Fruit fly (Drosophila melanogaster) whole organism, pupa: Measurements from ENCODE around the gene CG17187.

Source experiments
- CG10348 ChIP-seq: fragments of 200-800 bp; sonication (Bioruptor generic); IDR thresholded peaks from 2 replicates; pipeline ENCODE4 v1.3.6; 2022; ENCODE audit warnings: missing biosample characterization, missing genetic modification characterization
- CG12605 ChIP-seq: fragments of 200-800 bp; sonication (Bioruptor generic); IDR thresholded peaks from 2 replicates; pipeline ENCODE4 v1.3.6; 2022; ENCODE audit warnings: missing biosample characterization, missing genetic modification characterization
- CG13204 ChIP-seq: fragments of 200-800 bp; sonication (Bioruptor generic); optimal IDR thresholded peaks from 2 replicates; lab custom pipeline; 2018; ENCODE audit warnings: missing biosample characterization, mild to moderate bottlenecking, missing genetic modification characterization, moderate library complexity
- CG14655 ChIP-seq: fragments of 200-800 bp; sonication (Bioruptor generic); optimal IDR thresholded peaks from 3 replicates; lab custom pipeline; 2017; ENCODE audit warnings: mild to moderate bottlenecking, missing biosample characterization, missing genetic modification reagents, missing genetic modification characterization
- CG15710 ChIP-seq: fragments of 200-800 bp; sonication (Bioruptor generic); optimal IDR thresholded peaks from 2 replicates; lab custom pipeline; 2018; ENCODE audit warnings: missing biosample characterization, mild to moderate bottlenecking, missing genetic modification characterization, moderate library complexity
- CG17806 ChIP-seq: fragments of 200-800 bp; sonication (Bioruptor generic); optimal IDR thresholded peaks from 2 replicates; lab custom pipeline; 2018; ENCODE audit warnings: missing biosample characterization, mild to moderate bottlenecking, missing genetic modification characterization, moderate library complexity
- CG32121 ChIP-seq: fragments of 200-800 bp; sonication (Bioruptor generic); IDR thresholded peaks from 2 replicates; pipeline ENCODE4 v1.3.6; 2022; ENCODE audit warnings: missing biosample characterization, missing genetic modification characterization
- CG34367 ChIP-seq: fragments of 200-800 bp; sonication (Bioruptor generic); optimal IDR thresholded peaks from 2 replicates; lab custom pipeline; 2018; ENCODE audit warnings: missing biosample characterization, mild to moderate bottlenecking, missing genetic modification characterization
- CG4496 ChIP-seq: fragments of 200-800 bp; sonication (Bioruptor generic); IDR thresholded peaks from 3 replicates; pipeline ENCODE4 v1.3.6; 2022; ENCODE audit warnings: missing biosample characterization, missing genetic modification characterization
- CG8159 ChIP-seq: fragments of 200-800 bp; sonication (Bioruptor generic); optimal IDR thresholded peaks from 3 replicates; lab custom pipeline; 2018; ENCODE audit warnings: missing biosample characterization, mild to moderate bottlenecking, missing genetic modification characterization, moderate library complexity
- CG8301 ChIP-seq: fragments of 200-800 bp; sonication (Bioruptor generic); optimal IDR thresholded peaks from 2 replicates; lab custom pipeline; 2018; ENCODE audit warnings: missing biosample characterization, mild to moderate bottlenecking, missing genetic modification characterization
- CG9948 ChIP-seq: fragments of 200-800 bp; sonication (Bioruptor generic); optimal IDR thresholded peaks from 2 replicates; lab custom pipeline; 2018; ENCODE audit warnings: missing biosample characterization, mild to moderate bottlenecking, missing genetic modification characterization, moderate library complexity
- D1 ChIP-seq: fragments of 200-800 bp; sonication (Bioruptor generic); optimal IDR thresholded peaks from 2 replicates; lab custom pipeline; 2018; ENCODE audit warnings: missing biosample characterization, mild to moderate bottlenecking, missing genetic modification characterization, moderate library complexity
- EcR ChIP-seq: fragments of 200-800 bp; sonication (Bioruptor generic); optimal IDR thresholded peaks from 3 replicates; lab custom pipeline; 2019; ENCODE audit warnings: missing biosample characterization, missing genetic modification characterization, mild to moderate bottlenecking, moderate library complexity, missing genetic modification reagents
- Ets98B ChIP-seq: fragments of 200-800 bp; sonication (Bioruptor generic); IDR thresholded peaks from 2 replicates; pipeline ENCODE4 v1.3.6; 2022; ENCODE audit warnings: missing biosample characterization, missing genetic modification characterization
- Pif1A ChIP-seq: fragments of 200-800 bp; sonication (Bioruptor generic); optimal IDR thresholded peaks from 3 replicates; lab custom pipeline; 2016; ENCODE audit warnings: missing biosample characterization, missing genetic modification characterization
- Pif1B ChIP-seq: fragments of 200-800 bp; sonication (Bioruptor generic); optimal IDR thresholded peaks from 3 replicates; lab custom pipeline; 2016; ENCODE audit warnings: missing biosample characterization, missing genetic modification characterization
- Snoo ChIP-seq: fragments of 200-800 bp; sonication (Bioruptor generic); optimal IDR thresholded peaks from 3 replicates; lab custom pipeline; 2017; ENCODE audit warnings: missing biosample characterization, mild to moderate bottlenecking, missing genetic modification characterization, inconsistent platforms
- fd96Ca ChIP-seq: fragments of 200-800 bp; sonication (Bioruptor generic); IDR thresholded peaks from 3 replicates; pipeline ENCODE4 v1.3.6; 2022; ENCODE audit warnings: missing biosample characterization, missing genetic modification characterization
- gl ChIP-seq: fragments of 200-800 bp; sonication (Bioruptor generic); optimal IDR thresholded peaks from 2 replicates; lab custom pipeline; 2018; ENCODE audit warnings: missing biosample characterization, mild to moderate bottlenecking, missing genetic modification characterization
- rn ChIP-seq: fragments of 200-800 bp; sonication (Bioruptor generic); IDR thresholded peaks from 2 replicates; pipeline ENCODE4 v1.3.6; 2022; ENCODE audit warnings: missing biosample characterization, missing genetic modification characterization

Gene CG17187

dm6 chr3R:11231705-11232261 is at the start of gene CG17187, which contains the start of gene Dph3:
TSS of gene CG17187 (minus strand) at chr3R:11231879.
TSS of gene Dph3 (plus strand) at chr3R:11231912.
- no peak for TF ChIP-seq CG32121 (GFP tag; lab: Robert Waterston, UW)
- TF ChIP-seq CG8301 (tag; lab: Kevin White, UChicago): no peak
- no peak for TF ChIP-seq CG9948 (tag; lab: Kevin White, UChicago)
- no peak for TF ChIP-seq CG17806 (tag; lab: Kevin White, UChicago)
- no peak for TF ChIP-seq Pif1A (GFP tag; lab: Kevin White, UChicago)
- TF ChIP-seq EcR (GFP tag; lab: Kevin White, UChicago): no peak
- TF ChIP-seq gl: no peak
- no peak for TF ChIP-seq rn (GFP tag; lab: Robert Waterston, UW)

DNA sequence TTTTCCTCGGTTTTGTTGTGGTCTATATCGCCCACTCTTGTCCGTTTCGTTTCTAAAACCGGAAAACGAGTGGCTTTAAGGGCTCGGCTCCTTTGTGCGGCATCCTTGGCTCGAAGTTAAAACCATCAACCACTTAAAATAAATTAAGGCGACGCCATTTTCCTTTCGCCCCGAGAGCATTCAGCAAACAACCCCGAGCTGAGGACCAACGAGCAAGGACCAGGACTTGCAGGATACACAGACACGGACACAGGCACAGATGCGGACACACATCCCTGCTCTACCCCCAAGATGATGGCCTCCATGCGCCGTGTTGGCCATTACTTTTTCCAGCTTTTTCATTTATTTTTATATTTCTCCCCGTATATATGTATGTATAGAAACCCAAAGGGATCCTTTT is 41.0 kb upstream of the CG17187 start:
- TF ChIP-seq CG12605 (GFP tag; lab: Robert Waterston, UW) (no peak), CG32121 (GFP tag; lab: Robert Waterston, UW) (no peak), Pif1B (GFP tag; lab: Kevin White, UChicago) (no peak)

dm6 chr3R:11270574-11270973 is 38.9 kb upstream of the CG17187 start:
- TF ChIP-seq rn (GFP tag; lab: Robert Waterston, UW) (no peak), CG14655 (GFP tag; lab: Kevin White, UChicago) (no peak), CG8159 (tag; lab: Kevin White, UChicago) (no peak), Ets98B (GFP tag; lab: Robert Waterston, UW) (no peak), Pif1A (GFP tag; lab: Kevin White, UChicago) (no peak), Snoo (tag; lab: Kevin White, UChicago) (no peak), CG10348 (GFP tag; lab: Robert Waterston, UW) (no peak), CG17806 (tag; lab: Kevin White, UChicago) (no peak), CG4496 (GFP tag; lab: Robert Waterston, UW) (no peak), D1 (tag; lab: Kevin White, UChicago) (no peak), CG9948 (tag; lab: Kevin White, UChicago) (no peak), Pif1B (GFP tag; lab: Kevin White, UChicago) (no peak), CG8301 (tag; lab: Kevin White, UChicago) (no peak), gl (no peak), CG15710 (tag; lab: Kevin White, UChicago) (no peak), fd96Ca (GFP tag; lab: Robert Waterston, UW) (no peak), CG32121 (GFP tag; lab: Robert Waterston, UW) (no peak), EcR (GFP tag; lab: Kevin White, UChicago) (no peak), CG12605 (GFP tag; lab: Robert Waterston, UW) (no peak)

- peak; percentile 45 for TF ChIP-seq Pif1B (GFP tag; lab: Kevin White, UChicago)
- no peak for TF ChIP-seq CG10348 (GFP tag; lab: Robert Waterston, UW)
- no peak for TF ChIP-seq CG9948 (tag; lab: Kevin White, UChicago)
- peak; percentile 53 for TF ChIP-seq CG34367 (tag; lab: Kevin White, UChicago)
- TF ChIP-seq CG15710 (tag; lab: Kevin White, UChicago): peak; percentile 19
- TF ChIP-seq CG14655 (GFP tag; lab: Kevin White, UChicago): peak; percentile 76
- peak; percentile 64 for TF ChIP-seq Pif1A (GFP tag; lab: Kevin White, UChicago)
- TF ChIP-seq CG8159 (tag; lab: Kevin White, UChicago): peak; percentile 41
- TF ChIP-seq CG12605 (GFP tag; lab: Robert Waterston, UW): 0 out of 2 replicates have a peak, but pooled peaks have one; percentile 9
- no peak; the same call in 1 of the 2 replicates for TF ChIP-seq Ets98B (GFP tag; lab: Robert Waterston, UW)
- peak; percentile 55 for TF ChIP-seq CG8301 (tag; lab: Kevin White, UChicago)
- no peak for TF ChIP-seq fd96Ca (GFP tag; lab: Robert Waterston, UW)
- TF ChIP-seq CG13204 (GFP tag; lab: Kevin White, UChicago): peak; percentile 11
- no peak for TF ChIP-seq Snoo (tag; lab: Kevin White, UChicago)
- TF ChIP-seq EcR (GFP tag; lab: Kevin White, UChicago): no peak
- TF ChIP-seq D1 (tag; lab: Kevin White, UChicago): peak; percentile 4
Measured at dm6 chr3R:11269013-11269412, 37.3 kb upstream of the CG17187 start.

DNA sequence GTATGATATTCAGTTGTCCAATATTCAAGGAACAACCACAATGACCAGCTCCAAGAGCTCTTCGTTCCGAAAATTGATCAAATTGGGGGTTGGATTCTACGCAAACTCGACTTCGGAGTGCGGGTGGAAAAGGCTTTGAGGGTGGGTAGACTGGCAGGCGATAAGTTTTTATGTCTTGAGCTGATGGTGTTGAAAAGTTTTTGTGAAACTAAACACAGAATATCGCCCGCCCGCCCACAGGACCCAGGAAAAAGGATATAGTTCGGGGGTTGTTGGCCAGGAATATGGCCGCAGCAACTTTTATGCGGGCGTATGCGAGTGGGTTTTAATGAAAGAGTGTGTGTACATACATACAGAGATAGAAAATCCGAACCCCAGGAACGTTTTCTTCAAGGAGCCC is 31.9 kb upstream of the CG17187 start:
- TF ChIP-seq CG10348 (GFP tag; lab: Robert Waterston, UW) (no peak), CG8159 (tag; lab: Kevin White, UChicago) (no peak), Ets98B (GFP tag; lab: Robert Waterston, UW) (no peak), CG9948 (tag; lab: Kevin White, UChicago) (no peak)

dm6 chr3R:11260966-11261530 is 29.4 kb upstream of the CG17187 start:
- TF ChIP-seq CG14655 (GFP tag; lab: Kevin White, UChicago) (no peak), D1 (tag; lab: Kevin White, UChicago) (no peak), CG8301 (tag; lab: Kevin White, UChicago) (no peak), CG10348 (GFP tag; lab: Robert Waterston, UW) (no peak), CG13204 (GFP tag; lab: Kevin White, UChicago) (no peak), rn (GFP tag; lab: Robert Waterston, UW) (no peak)
